Worm (Caenorhabditis elegans): ENCODE results near the gene F49C12.2.
A peak's percentile ranks its signal among the peaks of the same experiment; 100 is the strongest.

Gene F49C12.2

DNA sequence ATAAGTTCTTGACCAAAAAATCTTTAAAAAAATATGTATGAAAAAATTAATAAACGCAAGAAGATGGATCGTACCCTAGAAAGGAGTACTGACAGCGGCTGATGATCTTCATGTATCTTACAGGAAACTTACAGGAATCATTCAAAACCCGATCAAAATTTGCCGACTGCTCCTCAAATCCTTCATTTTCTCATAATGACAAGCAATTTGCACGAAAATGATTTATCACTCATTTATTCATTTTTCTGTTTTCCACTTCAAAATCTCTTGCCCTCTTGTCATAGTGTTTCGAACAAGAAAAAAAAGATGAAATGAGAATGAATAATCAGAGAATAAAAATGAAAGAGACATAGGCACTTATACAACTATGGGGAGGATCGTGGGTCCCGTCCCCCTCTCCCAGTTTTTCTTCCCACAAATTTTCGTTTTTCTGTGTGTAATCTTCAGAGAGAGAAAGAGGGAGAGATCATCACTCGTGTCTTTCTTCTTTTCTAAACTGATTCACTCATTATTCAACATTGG is 25.0 kb downstream of the F49C12.2 start, which contains the start of gene nmy-3:
nmy-3 (plus strand) TSS at position 472 of the 522 bp plus-strand sequence.
- TF ChIP-seq pha-4 (tag; optimal IDR thresholded peaks at IDR 0.05) = no peak
- TF ChIP-seq elt-4 (tag; optimal IDR thresholded peaks at IDR 0.05) = no peak
- no peak for TF ChIP-seq T23F11.4 (GFP tag; optimal IDR thresholded peaks at IDR 0.05)
- no peak for TF ChIP-seq ztf-16 (tag; optimal IDR thresholded peaks at IDR 0.05)
- TF ChIP-seq sox-4 (tag; optimal IDR thresholded peaks at IDR 0.05) = no peak
- no peak for TF ChIP-seq gmeb-2 (tag; optimal IDR thresholded peaks at IDR 0.05)
- no peak for TF ChIP-seq pha-2 (tag; optimal IDR thresholded peaks at IDR 0.05)
- TF ChIP-seq K09A11.1 (tag; optimal IDR thresholded peaks at IDR 0.05; ENCODE audit: insufficient read depth) = no peak
- TF ChIP-seq ceh-2 (tag; optimal IDR thresholded peaks at IDR 0.05) = no peak
- TF ChIP-seq fkh-6 (tag; optimal IDR thresholded peaks at IDR 0.05) = no peak
- no peak for TF ChIP-seq fkh-10 (GFP tag; optimal IDR thresholded peaks at IDR 0.05)
- TF ChIP-seq hlh-15 (tag; optimal IDR thresholded peaks at IDR 0.05) = no peak
- TF ChIP-seq unc-42 (tag; optimal IDR thresholded peaks at IDR 0.05) = no peak

DNA sequence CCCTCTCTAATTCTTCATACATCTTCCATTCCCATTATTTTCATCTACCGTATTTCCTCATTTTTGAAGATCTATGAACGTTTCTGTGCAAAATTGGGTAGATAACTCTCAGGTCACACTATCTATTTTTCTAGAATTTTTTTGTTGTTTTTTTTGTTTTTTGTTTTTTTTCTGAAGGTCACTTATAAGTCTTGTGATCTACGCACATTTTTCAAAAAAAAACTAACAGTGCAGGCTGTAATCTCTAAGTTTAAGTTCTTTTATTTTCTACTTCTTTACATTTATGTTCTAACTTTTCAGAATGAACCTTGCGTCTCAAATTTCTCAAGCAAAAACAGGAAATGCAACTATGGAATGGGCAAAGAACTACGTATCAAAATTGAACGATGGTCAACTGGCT is 29.2 kb downstream of the F49C12.2 start, which contains the start of gene flh-3:
flh-3 (plus strand) TSS at position 301 of the 400 bp plus-strand sequence.
- TF ChIP-seq C08G9.2 (tag; optimal IDR thresholded peaks at IDR 0.05) (no peak), tbx-2 (tag; optimal IDR thresholded peaks at IDR 0.05) (no peak), fax-1 (tag; optimal IDR thresholded peaks at IDR 0.05) (no peak), ceh-30 (tag; optimal IDR thresholded peaks at IDR 0.05) (no peak), ceh-31 (tag; optimal IDR thresholded peaks at IDR 0.05) (no peak), ceh-34 (tag; optimal IDR thresholded peaks at IDR 0.05) (no peak), ztf-16 (tag; optimal IDR thresholded peaks at IDR 0.05) (no peak), ahr-1 (tag; optimal IDR thresholded peaks at IDR 0.05) (no peak), pat-9 (tag; optimal IDR thresholded peaks at IDR 0.05) (no peak), odd-2 (tag; optimal IDR thresholded peaks at IDR 0.05) (no peak), ref-2 (tag; optimal IDR thresholded peaks at IDR 0.05) (no peak), ceh-22 (tag; optimal IDR thresholded peaks at IDR 0.05) (no peak)

DNA sequence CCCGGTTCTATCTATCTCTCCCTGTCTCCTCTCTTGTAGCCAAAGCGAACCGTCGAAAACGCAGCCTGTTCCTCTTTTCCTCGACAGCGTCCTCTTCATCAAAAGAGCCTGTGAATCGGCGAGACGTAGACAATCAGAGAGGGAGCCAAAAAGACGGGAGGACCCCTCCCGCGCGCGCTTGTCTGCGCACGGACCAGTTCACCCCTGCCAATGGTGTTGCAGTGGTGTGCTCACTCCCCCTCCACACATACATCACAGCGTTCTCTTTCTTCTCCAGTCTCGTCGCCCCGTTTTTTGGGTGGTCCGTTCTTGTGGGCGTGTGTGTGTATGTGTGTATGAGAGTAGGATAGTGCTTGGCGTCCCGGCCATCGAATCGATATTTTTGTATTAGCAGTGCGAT is 30.1 kb downstream of the F49C12.2 start:
- TF ChIP-seq hlh-6 (tag; optimal IDR thresholded peaks at IDR 0.05) = peak; percentile 54
- TF ChIP-seq K02D7.2 (tag; optimal IDR thresholded peaks at IDR 0.05) = no peak
- peak; percentile 20 for TF ChIP-seq ceh-9 (tag; optimal IDR thresholded peaks at IDR 0.05)
- no peak for TF ChIP-seq lim-6 (tag; optimal IDR thresholded peaks at IDR 0.05)
- TF ChIP-seq ceh-6 (GFP tag; optimal IDR thresholded peaks at IDR 0.05) = no peak
- no peak for TF ChIP-seq fax-1 (tag; optimal IDR thresholded peaks at IDR 0.05)
- TF ChIP-seq lin-11 (tag; optimal IDR thresholded peaks at IDR 0.05) = no peak
- TF ChIP-seq pqm-1 (tag; optimal IDR thresholded peaks at IDR 0.05) = no peak
- TF ChIP-seq syd-9 (tag; optimal IDR thresholded peaks at IDR 0.05) = peak; percentile 4
- no peak for TF ChIP-seq ceh-45 (GFP tag; IDR thresholded peaks at IDR 0.05)
- TF ChIP-seq sox-2 (GFP tag; IDR thresholded peaks at IDR 0.05) = no peak
- no peak for TF ChIP-seq ets-4 (tag; optimal IDR thresholded peaks at IDR 0.05)
- peak; percentile 51 for TF ChIP-seq nfya-1 (tag; optimal IDR thresholded peaks at IDR 0.05)
- TF ChIP-seq ceh-30 (tag; optimal IDR thresholded peaks at IDR 0.05) = no peak
- peak; percentile 46 for TF ChIP-seq ceh-31 (tag; optimal IDR thresholded peaks at IDR 0.05)
- no peak for TF ChIP-seq tbx-7 (tag; optimal IDR thresholded peaks at IDR 0.05)
- no peak for TF ChIP-seq ceh-48 (tag; optimal IDR thresholded peaks at IDR 0.05)
- no peak for TF ChIP-seq fkh-6 (tag; optimal IDR thresholded peaks at IDR 0.05)
- TF ChIP-seq ref-2 (tag; optimal IDR thresholded peaks at IDR 0.05) = peak; percentile 40
- TF ChIP-seq ceh-22 (tag; optimal IDR thresholded peaks at IDR 0.05) = no peak
- TF ChIP-seq ttx-3 (tag; optimal IDR thresholded peaks at IDR 0.05) = no peak
- no peak for TF ChIP-seq C38D4.7 (GFP tag; optimal IDR thresholded peaks at IDR 0.05)
- TF ChIP-seq sdc-2 (tag; optimal IDR thresholded peaks at IDR 0.05) = peak; percentile 65
- no peak for TF ChIP-seq K09A11.1 (tag; optimal IDR thresholded peaks at IDR 0.05; ENCODE audit: insufficient read depth)
- peak; percentile 19 for TF ChIP-seq ceh-2 (tag; optimal IDR thresholded peaks at IDR 0.05)
- no peak for TF ChIP-seq nhr-232 (tag; optimal IDR thresholded peaks at IDR 0.05)
- no peak for TF ChIP-seq zip-5 (tag; optimal IDR thresholded peaks at IDR 0.05)
- TF ChIP-seq npax-4 (tag; optimal IDR thresholded peaks at IDR 0.05) = no peak
- TF ChIP-seq F13H6.1 (tag; optimal IDR thresholded peaks at IDR 0.05) = no peak
- TF ChIP-seq ceh-34 (tag; optimal IDR thresholded peaks at IDR 0.05) = peak; percentile 59
- no peak for TF ChIP-seq ceh-18 (tag; optimal IDR thresholded peaks at IDR 0.05)
- no peak for TF ChIP-seq pros-1 (tag; optimal IDR thresholded peaks at IDR 0.05)
- TF ChIP-seq dve-1 (tag; optimal IDR thresholded peaks at IDR 0.05) = no peak
- TF ChIP-seq pha-4 (tag; optimal IDR thresholded peaks at IDR 0.05) = no peak
